Worm (Caenorhabditis elegans) whole organism, late embryonic: ENCODE measurements around the gene plx-1.

ENCODE experiments used
- K09A11.1 ChIP-seq: sonication (generic microtip); optimal IDR thresholded peaks from 2 replicates; lab custom pipeline; 2017; ENCODE audit warnings: antibody characterized with exemption, mild to moderate bottlenecking, missing genetic modification characterization, missing compliant biosample characterization; ENCODE audit not compliant: insufficient read depth
- T23F11.4 ChIP-seq: fragments of 200-800 bp; sonication (Bioruptor generic); optimal IDR thresholded peaks from 2 replicates; lab custom pipeline; 2018; ENCODE audit warnings: mild to moderate bottlenecking, missing genetic modification characterization, missing compliant biosample characterization
- ceh-18 ChIP-seq: sonication (generic microtip); optimal IDR thresholded peaks from 2 replicates; lab custom pipeline; 2016; ENCODE audit warnings: missing genetic modification characterization, missing compliant biosample characterization
- ceh-19 ChIP-seq: fragments of 200-800 bp; sonication (Bioruptor generic); optimal IDR thresholded peaks from 2 replicates; lab custom pipeline; 2018; ENCODE audit warnings: mild to moderate bottlenecking, missing genetic modification characterization, missing compliant biosample characterization
- ceh-2 ChIP-seq: sonication (generic microtip); optimal IDR thresholded peaks from 2 replicates; lab custom pipeline; 2016; ENCODE audit warnings: missing genotype, missing genetic modification characterization, missing compliant biosample characterization
- ceh-24 ChIP-seq: sonication (generic microtip); optimal IDR thresholded peaks from 2 replicates; lab custom pipeline; 2016; ENCODE audit warnings: mild to moderate bottlenecking, missing genetic modification characterization, missing compliant biosample characterization
- ceh-30 ChIP-seq: fragments of 150-350 bp; optimal IDR thresholded peaks from 2 replicates; lab custom pipeline; 2014; ENCODE audit warnings: missing biosample characterization, missing genetic modification characterization
- ceh-31 ChIP-seq: sonication (generic microtip); optimal IDR thresholded peaks from 2 replicates; lab custom pipeline; 2016; ENCODE audit warnings: missing genetic modification characterization, missing compliant biosample characterization
- ceh-34 ChIP-seq: sonication (generic microtip); optimal IDR thresholded peaks from 2 replicates; lab custom pipeline; 2016; ENCODE audit warnings: mild to moderate bottlenecking, missing genetic modification characterization, missing compliant biosample characterization
- ceh-45 ChIP-seq: fragments of 200-800 bp; sonication (Bioruptor generic); IDR thresholded peaks from 2 replicates; pipeline ENCODE4 v1.3.6; 2022; ENCODE audit warnings: missing genetic modification reagents, missing genetic modification characterization, missing compliant biosample characterization
- ceh-48 ChIP-seq: sonication (generic microtip); optimal IDR thresholded peaks from 2 replicates; lab custom pipeline; 2016; ENCODE audit warnings: missing genetic modification characterization, inconsistent platforms, missing compliant biosample characterization
- ceh-9 ChIP-seq: sonication (generic microtip); optimal IDR thresholded peaks from 2 replicates; lab custom pipeline; 2016; ENCODE audit warnings: mild to moderate bottlenecking, missing genetic modification characterization, inconsistent platforms, missing compliant biosample characterization
- che-1 ChIP-seq: sonication (generic microtip); optimal IDR thresholded peaks from 2 replicates; lab custom pipeline; 2016; ENCODE audit warnings: mild to moderate bottlenecking, missing genetic modification characterization, missing compliant biosample characterization
- elt-4 ChIP-seq: sonication (generic microtip); optimal IDR thresholded peaks from 2 replicates; lab custom pipeline; 2016; ENCODE audit warnings: missing genetic modification characterization, missing compliant biosample characterization
- ets-4 ChIP-seq: sonication (generic microtip); optimal IDR thresholded peaks from 2 replicates; lab custom pipeline; 2016; ENCODE audit warnings: missing genetic modification characterization, missing compliant biosample characterization
- fax-1 ChIP-seq: sonication (generic microtip); optimal IDR thresholded peaks from 2 replicates; lab custom pipeline; 2016; ENCODE audit warnings: missing genotype, missing genetic modification characterization, missing compliant biosample characterization
- fkh-6 ChIP-seq: sonication (generic microtip); optimal IDR thresholded peaks from 2 replicates; lab custom pipeline; 2016; ENCODE audit warnings: missing genetic modification characterization, missing compliant biosample characterization
- gmeb-2 ChIP-seq: sonication (generic microtip); optimal IDR thresholded peaks from 2 replicates; lab custom pipeline; 2016; ENCODE audit warnings: missing genetic modification characterization, inconsistent platforms, missing compliant biosample characterization
- hlh-30 ChIP-seq: sonication (generic microtip); optimal IDR thresholded peaks from 2 replicates; lab custom pipeline; 2017; ENCODE audit warnings: antibody characterized with exemption, missing genetic modification characterization, missing compliant biosample characterization; ENCODE audit not compliant: insufficient read depth
- lin-11 ChIP-seq: fragments of 200-800 bp; sonication (Bioruptor generic); optimal IDR thresholded peaks from 2 replicates; lab custom pipeline; 2018; ENCODE audit warnings: mild to moderate bottlenecking, missing genetic modification characterization, missing compliant biosample characterization
- madf-2 ChIP-seq: sonication (generic microtip); optimal IDR thresholded peaks from 2 replicates; lab custom pipeline; 2017; ENCODE audit warnings: missing genetic modification characterization, missing compliant biosample characterization
- nfya-1 ChIP-seq: sonication (generic microtip); optimal IDR thresholded peaks from 2 replicates; lab custom pipeline; 2017; ENCODE audit warnings: missing genetic modification characterization, mild to moderate bottlenecking, missing compliant biosample characterization, antibody characterized with exemption, moderate library complexity
- nhr-232 ChIP-seq: sonication (generic microtip); optimal IDR thresholded peaks from 2 replicates; lab custom pipeline; 2016; ENCODE audit warnings: missing genetic modification characterization, missing compliant biosample characterization
- npax-4 ChIP-seq: sonication (generic microtip); optimal IDR thresholded peaks from 2 replicates; lab custom pipeline; 2016; ENCODE audit warnings: missing genetic modification characterization, missing compliant biosample characterization
- odd-2 ChIP-seq: sonication (generic microtip); optimal IDR thresholded peaks from 2 replicates; lab custom pipeline; 2017; ENCODE audit warnings: antibody characterized with exemption, mild to moderate bottlenecking, missing genetic modification characterization, missing compliant biosample characterization
- pag-3 ChIP-seq: sonication (generic microtip); optimal IDR thresholded peaks from 2 replicates; lab custom pipeline; 2016; ENCODE audit warnings: missing compliant biosample characterization, missing genetic modification characterization, borderline replicate concordance
- pax-1 ChIP-seq: fragments of 150-350 bp; optimal IDR thresholded peaks from 2 replicates; lab custom pipeline; 2014; ENCODE audit warnings: missing biosample characterization, missing genetic modification characterization
- pha-2 ChIP-seq: sonication (generic microtip); optimal IDR thresholded peaks from 2 replicates; lab custom pipeline; 2017; ENCODE audit warnings: mild to moderate bottlenecking, missing genetic modification characterization, missing compliant biosample characterization
- pqm-1 ChIP-seq: sonication (generic microtip); optimal IDR thresholded peaks from 2 replicates; lab custom pipeline; 2016; ENCODE audit warnings: missing genetic modification characterization, missing compliant biosample characterization
- pros-1 ChIP-seq: fragments of 150-350 bp; optimal IDR thresholded peaks from 2 replicates; lab custom pipeline; 2014; ENCODE audit warnings: missing biosample characterization, missing genetic modification reagents, missing genetic modification characterization
- rnt-1 ChIP-seq: sonication (generic microtip); optimal IDR thresholded peaks from 2 replicates; lab custom pipeline; 2016; ENCODE audit warnings: missing genetic modification characterization, missing compliant biosample characterization
- sox-2 ChIP-seq: fragments of 200-800 bp; sonication (Bioruptor generic); IDR thresholded peaks from 2 replicates; pipeline ENCODE4 v1.3.6; 2022; ENCODE audit warnings: missing genetic modification reagents, missing genetic modification characterization, missing compliant biosample characterization
- sox-4 ChIP-seq: sonication (generic microtip); optimal IDR thresholded peaks from 2 replicates; lab custom pipeline; 2017; ENCODE audit warnings: mild to moderate bottlenecking, missing genetic modification characterization, inconsistent platforms, missing compliant biosample characterization
- tbx-2 ChIP-seq: sonication (generic microtip); optimal IDR thresholded peaks from 2 replicates; lab custom pipeline; 2016; ENCODE audit warnings: missing genetic modification characterization, missing compliant biosample characterization
- tbx-7 ChIP-seq: sonication (generic microtip); optimal IDR thresholded peaks from 2 replicates; lab custom pipeline; 2016; ENCODE audit warnings: missing genotype, missing genetic modification characterization, missing compliant biosample characterization
- ttx-3 ChIP-seq: sonication (generic microtip); optimal IDR thresholded peaks from 2 replicates; lab custom pipeline; 2016; ENCODE audit warnings: missing genetic modification reagents, missing genetic modification characterization, missing compliant biosample characterization
- unc-3 ChIP-seq, 2 experiments: fragments of 200-800 bp in 1 of 2; sonication (Bioruptor generic) in 1 of 2; sonication (generic microtip) in 1 of 2; conservative IDR thresholded peaks in 1 of 2; optimal IDR thresholded peaks in 1 of 2; 2 replicates each; pipeline versions ENCODE4 v1.3.6 to Lab custom; 2016 to 2022; ENCODE audit warnings: missing compliant biosample characterization in 2 of 2, missing genetic modification characterization in 2 of 2, missing genetic modification reagents in 1 of 2

plx-1 gene

DNA sequence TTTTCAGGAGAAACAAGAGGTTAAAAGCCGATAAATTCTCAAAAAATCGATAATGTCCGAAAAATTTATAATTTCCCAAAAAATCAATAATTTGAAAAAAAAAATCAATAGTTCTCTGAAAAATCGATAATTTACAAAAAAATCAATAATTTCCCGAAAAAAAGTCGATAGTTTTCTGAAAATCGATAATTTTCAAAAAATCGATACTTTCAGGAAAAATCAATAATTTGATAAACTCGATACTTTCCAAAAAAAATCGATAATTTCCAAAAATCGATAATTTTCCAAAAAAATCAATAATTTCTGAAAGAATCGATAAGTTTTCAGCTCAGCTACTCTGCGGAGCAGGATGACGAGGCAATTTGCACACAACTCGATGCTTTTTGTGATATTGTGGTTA lies 40.4 kb downstream of the plx-1 start:
- TF ChIP-seq lin-11 (tag; lab: Kevin White, UChicago) (no peak), ceh-48 (tag; lab: Kevin White, UChicago) (peak; percentile 91)

DNA sequence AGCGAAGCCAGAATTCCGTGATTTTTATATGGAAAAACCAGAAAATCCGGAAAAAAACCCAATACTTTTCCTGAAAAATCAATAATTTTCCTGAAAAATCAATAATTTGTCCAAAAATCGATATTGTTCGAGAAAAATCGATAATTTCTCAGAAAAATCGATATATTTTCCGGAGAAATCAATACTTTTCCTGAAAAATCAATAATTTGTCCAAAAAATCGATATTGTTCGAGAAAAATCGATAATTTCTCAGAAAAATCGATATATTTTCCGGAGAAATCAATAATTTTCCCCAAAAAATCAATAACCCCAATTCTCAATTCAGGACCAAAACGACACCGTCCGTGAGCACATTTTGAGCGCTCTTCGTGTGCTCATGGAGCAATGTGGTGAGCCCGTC lies 41.1 kb downstream of the plx-1 start:
- TF ChIP-seq ceh-48 (tag; lab: Kevin White, UChicago) (peak; percentile 91), ttx-3 (tag; lab: Kevin White, UChicago) (no peak)
- TF ChIP-seq, all 69 proteins: peak for 1

- TF ChIP-seq pqm-1 (tag; lab: Kevin White, UChicago) (no peak), ceh-34 (tag; lab: Kevin White, UChicago) (no peak), sox-4 (no peak), tbx-7 (no peak), gmeb-2 (tag; lab: Kevin White, UChicago) (no peak)
These were observed 46.4 kb downstream of the plx-1 start, which contains the start of gene immp-2 for ce11 chrIV:1005761-1006160. Gene immp-2 (minus strand): TSS chrIV:1005861.

DNA sequence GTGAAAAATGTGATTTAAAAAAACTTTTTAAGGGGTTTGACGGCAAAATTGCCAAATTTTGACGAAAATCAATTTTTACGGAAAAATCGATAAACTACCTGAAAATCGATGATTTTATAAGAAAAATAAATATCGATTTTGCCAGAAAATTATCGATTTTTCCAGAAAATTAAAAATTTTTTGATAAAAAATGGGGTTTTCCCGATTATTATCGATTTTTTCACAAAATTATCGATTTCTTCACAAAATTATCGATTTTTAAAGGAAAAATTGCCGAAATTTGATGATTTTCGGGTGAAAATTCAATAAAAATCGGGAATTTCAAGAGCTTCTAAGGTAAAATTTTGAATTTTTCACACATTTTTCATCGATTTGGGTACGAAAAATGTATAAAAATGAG lies 47.3 kb downstream of the plx-1 start:
- no peak for TF ChIP-seq fkh-6
- TF ChIP-seq sox-2 (GFP tag; lab: Robert Waterston, UW), result no peak
- no peak for TF ChIP-seq ceh-45
- no peak for TF ChIP-seq pag-3
- TF ChIP-seq ceh-48 (tag; lab: Kevin White, UChicago), result peak; percentile 47

DNA sequence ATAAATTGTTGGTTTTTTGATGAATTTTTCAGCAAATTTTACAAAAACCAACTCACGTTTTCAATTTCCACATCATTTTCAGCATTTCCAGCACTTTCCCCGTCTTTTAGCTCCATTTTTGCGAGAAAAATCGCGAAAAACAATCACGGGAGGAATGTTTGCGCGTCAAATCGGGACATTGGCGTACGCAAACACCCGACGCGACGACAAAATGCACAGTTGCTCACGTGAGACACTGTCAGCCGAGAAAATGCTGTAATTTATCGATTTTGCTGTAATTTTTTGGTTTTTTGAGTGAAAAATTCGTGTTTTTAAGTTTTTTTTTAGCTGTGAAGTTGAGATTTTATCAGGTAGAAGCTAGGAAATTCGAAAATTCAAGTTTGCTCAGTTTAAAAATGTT lies 50.2 kb downstream of the plx-1 start, which contains the start of gene Y55F3AM.9:
Gene Y55F3AM.9, minus strand, starts transcription at position 189 of the 400 bp plus-strand sequence.
- TF ChIP-seq rnt-1 (tag; lab: Kevin White, UChicago) (no peak), ceh-24 (tag; lab: Kevin White, UChicago) (no peak), nfya-1 (tag; lab: Kevin White, UChicago) (peak; percentile 30), ceh-48 (tag; lab: Kevin White, UChicago) (peak; percentile 46), ceh-30 (tag; lab: Kevin White, UChicago) (peak; percentile 46), tbx-2 (peak; percentile 1), ceh-2 (tag; lab: Kevin White, UChicago) (no peak), odd-2 (no peak), hlh-30 (tag; lab: Kevin White, UChicago) (peak; percentile 92)

ce11 chrIV:1010212-1010611 lies 50.9 kb downstream of the plx-1 start, which contains the start of gene atg-3:
Gene atg-3 (plus strand): TSS chrIV:1010512.
- TF ChIP-seq odd-2 (no peak), ets-4 (tag; lab: Kevin White, UChicago) (no peak), ceh-9 (tag; lab: Kevin White, UChicago) (no peak), che-1 (no peak)

DNA sequence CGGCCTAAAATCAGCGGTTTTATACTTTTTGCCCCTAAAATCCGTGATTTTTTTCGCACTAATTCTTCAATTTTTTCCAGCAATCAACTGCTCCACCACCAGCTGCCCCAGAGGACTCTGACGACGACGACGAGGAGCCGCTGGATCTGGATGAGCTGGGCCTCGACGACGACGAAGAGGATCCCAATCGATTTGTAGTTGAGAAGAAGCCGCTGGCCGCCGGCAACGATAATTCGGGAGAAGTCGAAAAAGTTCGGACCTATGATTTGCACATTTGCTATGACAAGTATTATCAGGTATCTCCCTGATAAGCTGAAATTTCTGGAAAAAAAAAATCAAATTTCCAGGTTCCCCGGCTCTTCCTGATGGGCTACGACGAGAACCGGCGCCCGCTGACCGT lies 52.5 kb downstream of the plx-1 start:
- no peak for TF ChIP-seq T23F11.4
- TF ChIP-seq, all 69 proteins: peak for 0

DNA sequence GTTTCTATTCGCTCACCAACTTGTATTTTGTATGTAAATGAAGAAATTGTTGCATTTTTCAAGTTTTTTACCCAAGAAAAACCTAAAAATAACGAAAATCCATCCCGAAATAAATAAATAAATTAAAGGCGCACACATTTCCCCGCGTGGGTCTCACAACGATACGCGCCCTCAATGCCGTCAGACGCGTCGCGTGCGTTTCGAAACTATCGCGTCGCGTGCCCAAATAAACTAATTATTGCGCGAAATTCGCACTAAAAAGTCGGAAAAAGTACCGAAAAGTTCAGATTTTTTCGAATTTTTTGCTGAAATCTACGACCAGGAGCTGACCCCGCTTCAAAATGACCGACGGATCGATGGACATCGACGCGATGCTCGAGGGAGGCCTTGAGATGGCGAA lies 53.1 kb downstream of the plx-1 start, which contains the start of gene rbm-39:
Gene rbm-39, plus strand, starts transcription at position 178 of the 400 bp plus-strand sequence.
- no peak for TF ChIP-seq gmeb-2 (tag; lab: Kevin White, UChicago)
- peak; percentile 5 for TF ChIP-seq ceh-48 (tag; lab: Kevin White, UChicago)
- TF ChIP-seq elt-4 (tag; lab: Kevin White, UChicago), result no peak
- TF ChIP-seq ceh-34 (tag; lab: Kevin White, UChicago), result peak; percentile 39
- peak; percentile 40 for TF ChIP-seq pax-1
- no peak for TF ChIP-seq ttx-3 (tag; lab: Kevin White, UChicago)
- TF ChIP-seq K09A11.1 (tag; lab: Kevin White, UChicago), result no peak
- TF ChIP-seq hlh-30 (tag; lab: Kevin White, UChicago), result peak; percentile 83
- no peak for TF ChIP-seq ceh-30 (tag; lab: Kevin White, UChicago)
- TF ChIP-seq rnt-1 (tag; lab: Kevin White, UChicago), result no peak
- peak; percentile 18 for TF ChIP-seq ceh-2 (tag; lab: Kevin White, UChicago)
- TF ChIP-seq madf-2 (tag; lab: Kevin White, UChicago), result peak; percentile 21
- TF ChIP-seq ceh-31 (tag; lab: Kevin White, UChicago), result peak; percentile 55
- TF ChIP-seq unc-3 (GFP tag; conservative IDR thresholded peaks at IDR 0.05; lab: Robert Waterston, UW), result no peak
- no peak for TF ChIP-seq unc-3 (tag; optimal IDR thresholded peaks at IDR 0.05; lab: Kevin White, UChicago)
- TF ChIP-seq pha-2, result peak; percentile 11
- TF ChIP-seq npax-4, result no peak
- no peak for TF ChIP-seq pros-1
- TF ChIP-seq fax-1 (tag; lab: Kevin White, UChicago), result no peak
- peak; percentile 22 for TF ChIP-seq ceh-18 (tag; lab: Kevin White, UChicago)
- TF ChIP-seq nhr-232 (tag; lab: Kevin White, UChicago), result no peak
- no peak for TF ChIP-seq ceh-19 (GFP tag; lab: Kevin White, UChicago)
